Worm (Caenorhabditis elegans) whole organism, late embryonic: ENCODE measurements around the gene eif-3.F.

Experiments used
- F13H6.1 ChIP-seq: sonication (generic microtip); optimal IDR thresholded peaks from 2 replicates; lab custom pipeline; 2016; ENCODE audit warnings: missing genetic modification characterization, missing compliant biosample characterization
- K02D7.2 ChIP-seq: sonication (generic microtip); optimal IDR thresholded peaks from 2 replicates; lab custom pipeline; 2017; ENCODE audit warnings: mild to moderate bottlenecking, missing genetic modification characterization, missing compliant biosample characterization
- K09A11.1 ChIP-seq: sonication (generic microtip); optimal IDR thresholded peaks from 2 replicates; lab custom pipeline; 2017; ENCODE audit warnings: antibody characterized with exemption, mild to moderate bottlenecking, missing genetic modification characterization, missing compliant biosample characterization; ENCODE audit not compliant: insufficient read depth
- T23F11.4 ChIP-seq: fragments of 200-800 bp; sonication (Bioruptor generic); optimal IDR thresholded peaks from 2 replicates; lab custom pipeline; 2018; ENCODE audit warnings: mild to moderate bottlenecking, missing genetic modification characterization, missing compliant biosample characterization
- ceh-18 ChIP-seq: sonication (generic microtip); optimal IDR thresholded peaks from 2 replicates; lab custom pipeline; 2016; ENCODE audit warnings: missing genetic modification characterization, missing compliant biosample characterization
- ceh-22 ChIP-seq: sonication (generic microtip); optimal IDR thresholded peaks from 2 replicates; lab custom pipeline; 2017; ENCODE audit warnings: missing biosample characterization, missing genetic modification characterization
- ceh-34 ChIP-seq: sonication (generic microtip); optimal IDR thresholded peaks from 2 replicates; lab custom pipeline; 2016; ENCODE audit warnings: mild to moderate bottlenecking, missing genetic modification characterization, missing compliant biosample characterization
- ceh-48 ChIP-seq: sonication (generic microtip); optimal IDR thresholded peaks from 2 replicates; lab custom pipeline; 2016; ENCODE audit warnings: missing genetic modification characterization, inconsistent platforms, missing compliant biosample characterization
- ceh-9 ChIP-seq: sonication (generic microtip); optimal IDR thresholded peaks from 2 replicates; lab custom pipeline; 2016; ENCODE audit warnings: mild to moderate bottlenecking, missing genetic modification characterization, inconsistent platforms, missing compliant biosample characterization
- che-1 ChIP-seq: sonication (generic microtip); optimal IDR thresholded peaks from 2 replicates; lab custom pipeline; 2016; ENCODE audit warnings: mild to moderate bottlenecking, missing genetic modification characterization, missing compliant biosample characterization
- elt-2 ChIP-seq: sonication (generic microtip); optimal IDR thresholded peaks from 2 replicates; lab custom pipeline; 2016; ENCODE audit warnings: missing genetic modification reagents, missing genetic modification characterization, missing compliant biosample characterization
- ets-4 ChIP-seq: sonication (generic microtip); optimal IDR thresholded peaks from 2 replicates; lab custom pipeline; 2016; ENCODE audit warnings: missing genetic modification characterization, missing compliant biosample characterization
- fax-1 ChIP-seq: sonication (generic microtip); optimal IDR thresholded peaks from 2 replicates; lab custom pipeline; 2016; ENCODE audit warnings: missing genotype, missing genetic modification characterization, missing compliant biosample characterization
- hlh-15 ChIP-seq: sonication (generic microtip); optimal IDR thresholded peaks from 2 replicates; lab custom pipeline; 2016; ENCODE audit warnings: missing genetic modification characterization, missing compliant biosample characterization
- hlh-30 ChIP-seq: sonication (generic microtip); optimal IDR thresholded peaks from 2 replicates; lab custom pipeline; 2017; ENCODE audit warnings: antibody characterized with exemption, missing genetic modification characterization, missing compliant biosample characterization; ENCODE audit not compliant: insufficient read depth
- hlh-6 ChIP-seq: sonication (generic microtip); optimal IDR thresholded peaks from 2 replicates; lab custom pipeline; 2016; ENCODE audit warnings: missing genotype, missing genetic modification characterization, missing compliant biosample characterization
- hlh-8 ChIP-seq: sonication (generic microtip); optimal IDR thresholded peaks from 2 replicates; lab custom pipeline; 2016; ENCODE audit warnings: missing genotype, missing genetic modification characterization, missing compliant biosample characterization
- lin-11 ChIP-seq: fragments of 200-800 bp; sonication (Bioruptor generic); optimal IDR thresholded peaks from 2 replicates; lab custom pipeline; 2018; ENCODE audit warnings: mild to moderate bottlenecking, missing genetic modification characterization, missing compliant biosample characterization
- nfya-1 ChIP-seq: sonication (generic microtip); optimal IDR thresholded peaks from 2 replicates; lab custom pipeline; 2017; ENCODE audit warnings: missing genetic modification characterization, mild to moderate bottlenecking, missing compliant biosample characterization, antibody characterized with exemption, moderate library complexity
- nhr-11 ChIP-seq: fragments of 150-350 bp; optimal IDR thresholded peaks from 2 replicates; lab custom pipeline; 2014; ENCODE audit warnings: missing biosample characterization, missing genetic modification characterization
- nhr-232 ChIP-seq: sonication (generic microtip); optimal IDR thresholded peaks from 2 replicates; lab custom pipeline; 2016; ENCODE audit warnings: missing genetic modification characterization, missing compliant biosample characterization
- npax-4 ChIP-seq: sonication (generic microtip); optimal IDR thresholded peaks from 2 replicates; lab custom pipeline; 2016; ENCODE audit warnings: missing genetic modification characterization, missing compliant biosample characterization
- pag-3 ChIP-seq: sonication (generic microtip); optimal IDR thresholded peaks from 2 replicates; lab custom pipeline; 2016; ENCODE audit warnings: missing compliant biosample characterization, missing genetic modification characterization, borderline replicate concordance
- pat-9 ChIP-seq: fragments of 200-800 bp; sonication (Bioruptor generic); optimal IDR thresholded peaks from 2 replicates; lab custom pipeline; 2018; ENCODE audit warnings: mild to moderate bottlenecking, missing genetic modification characterization, moderate library complexity, missing compliant biosample characterization
- pax-1 ChIP-seq: fragments of 150-350 bp; optimal IDR thresholded peaks from 2 replicates; lab custom pipeline; 2014; ENCODE audit warnings: missing biosample characterization, missing genetic modification characterization
- pha-4 ChIP-seq: fragments of 150-350 bp; optimal IDR thresholded peaks from 2 replicates; lab custom pipeline; 2018; ENCODE audit warnings: missing biosample characterization, missing genetic modification reagents, missing genetic modification characterization
- pros-1 ChIP-seq: fragments of 150-350 bp; optimal IDR thresholded peaks from 2 replicates; lab custom pipeline; 2014; ENCODE audit warnings: missing biosample characterization, missing genetic modification reagents, missing genetic modification characterization
- ref-2 ChIP-seq: sonication (generic microtip); optimal IDR thresholded peaks from 2 replicates; lab custom pipeline; 2016; ENCODE audit warnings: missing genetic modification characterization, missing compliant biosample characterization
- rnt-1 ChIP-seq: sonication (generic microtip); optimal IDR thresholded peaks from 2 replicates; lab custom pipeline; 2016; ENCODE audit warnings: missing genetic modification characterization, missing compliant biosample characterization
- sox-4 ChIP-seq: sonication (generic microtip); optimal IDR thresholded peaks from 2 replicates; lab custom pipeline; 2017; ENCODE audit warnings: mild to moderate bottlenecking, missing genetic modification characterization, inconsistent platforms, missing compliant biosample characterization
- syd-9 ChIP-seq: sonication (generic microtip); optimal IDR thresholded peaks from 2 replicates; lab custom pipeline; 2016; ENCODE audit warnings: mild to moderate bottlenecking, missing genetic modification characterization, moderate library complexity, missing compliant biosample characterization
- tbx-2 ChIP-seq: sonication (generic microtip); optimal IDR thresholded peaks from 2 replicates; lab custom pipeline; 2016; ENCODE audit warnings: missing genetic modification characterization, missing compliant biosample characterization
- unc-55 ChIP-seq: sonication (generic microtip); optimal IDR thresholded peaks from 2 replicates; lab custom pipeline; 2017; ENCODE audit warnings: missing biosample characterization, missing genetic modification reagents, missing genetic modification characterization

eif-3.F gene

ce11 chrII:9282787-9283186, 48.7 kb upstream of the eif-3.F start (continued):
- peak; percentile 25 for TF ChIP-seq elt-2 (tag; lab: Kevin White, UChicago)
- peak; percentile 11 for TF ChIP-seq fax-1 (tag; lab: Kevin White, UChicago)
- TF ChIP-seq sox-4 (tag; lab: Kevin White, UChicago) = no peak
- TF ChIP-seq hlh-15 (tag; lab: Kevin White, UChicago) = no peak
- TF ChIP-seq hlh-8 (tag; lab: Kevin White, UChicago) = no peak
- TF ChIP-seq hlh-6 (tag; lab: Kevin White, UChicago) = no peak
- peak; percentile 37 for TF ChIP-seq ets-4 (tag; lab: Kevin White, UChicago)
- TF ChIP-seq pros-1 (tag; lab: Kevin White, UChicago) = peak; percentile 27
- peak; percentile 55 for TF ChIP-seq rnt-1 (tag; lab: Kevin White, UChicago)
- TF ChIP-seq pag-3 (tag; lab: Kevin White, UChicago) = no peak
- TF ChIP-seq F13H6.1 (tag; lab: Kevin White, UChicago) = peak; percentile 55
- no peak for TF ChIP-seq ceh-22 (tag; lab: Kevin White, UChicago)
- TF ChIP-seq ceh-34 (tag; lab: Kevin White, UChicago) = peak; percentile 69
- TF ChIP-seq, all 69 proteins: peak for 27

ce11 chrII:9283668-9284357, 47.6 kb upstream of the eif-3.F start:
- TF ChIP-seq che-1 (tag; lab: Kevin White, UChicago) (no peak), pros-1 (tag; lab: Kevin White, UChicago) (no peak), pax-1 (tag; lab: Kevin White, UChicago) (no peak), unc-55 (GFP tag; lab: Kevin White, UChicago) (peak; percentile 84), ref-2 (no peak), K09A11.1 (tag; lab: Kevin White, UChicago) (no peak), pat-9 (tag; lab: Kevin White, UChicago) (no peak), T23F11.4 (GFP tag; lab: Kevin White, UChicago) (no peak), fax-1 (tag; lab: Kevin White, UChicago) (no peak), hlh-30 (tag; lab: Kevin White, UChicago) (peak; percentile 55), hlh-6 (tag; lab: Kevin White, UChicago) (no peak), ceh-48 (tag; lab: Kevin White, UChicago) (no peak), nfya-1 (tag; lab: Kevin White, UChicago) (peak; percentile 24), npax-4 (no peak), tbx-2 (tag; lab: Kevin White, UChicago) (peak; percentile 20), nhr-11 (tag; lab: Kevin White, UChicago) (no peak), ceh-9 (tag; lab: Kevin White, UChicago) (no peak), nhr-232 (tag; lab: Kevin White, UChicago) (no peak), ceh-18 (tag; lab: Kevin White, UChicago) (peak; percentile 48), K02D7.2 (tag; lab: Kevin White, UChicago) (no peak), elt-2 (tag; lab: Kevin White, UChicago) (peak; percentile 58), lin-11 (tag; lab: Kevin White, UChicago) (no peak), syd-9 (tag; lab: Kevin White, UChicago) (no peak), pha-4 (tag; lab: Kevin White, UChicago) (no peak)

- peak; percentile 23 for TF ChIP-seq pax-1 (tag; lab: Kevin White, UChicago)
- TF ChIP-seq syd-9 (tag; lab: Kevin White, UChicago) = no peak
- TF ChIP-seq nfya-1 (tag; lab: Kevin White, UChicago) = peak; percentile 14
- TF ChIP-seq hlh-30 (tag; lab: Kevin White, UChicago) = no peak
- TF ChIP-seq ceh-22 (tag; lab: Kevin White, UChicago) = peak; percentile 9
- TF ChIP-seq tbx-2 (tag; lab: Kevin White, UChicago) = peak; percentile 31
- TF ChIP-seq ceh-34 (tag; lab: Kevin White, UChicago) = peak; percentile 47
- TF ChIP-seq, all 69 proteins: peak for 5
Observed at ce11 chrII:9284358-9285170, 46.9 kb upstream of the eif-3.F start.
